Worm (Caenorhabditis elegans) whole organism, midembryonic: Measurements from ENCODE around the gene dct-7.

Source experiments
- cog-1 ChIP-seq: sonication (generic microtip); optimal IDR thresholded peaks from 2 replicates; lab custom pipeline; 2016; ENCODE audit warnings: missing genetic modification characterization, missing compliant biosample characterization
- flt-1 ChIP-seq: fragments of 200-800 bp; sonication (Bioruptor generic); IDR thresholded peaks from 2 replicates; pipeline ENCODE4 v1.3.6; 2022; ENCODE audit warnings: missing genetic modification characterization, missing compliant biosample characterization
- klf-2 ChIP-seq: fragments of 200-800 bp; sonication (Bioruptor generic); conservative IDR thresholded peaks from 2 replicates; pipeline ENCODE4 v1.3.6; 2022; ENCODE audit warnings: missing genetic modification reagents, missing genetic modification characterization, missing compliant biosample characterization
- ref-1 ChIP-seq: fragments of 200-800 bp; sonication (Bioruptor generic); conservative IDR thresholded peaks from 2 replicates; pipeline ENCODE4 v1.3.6; 2022; ENCODE audit warnings: missing genetic modification reagents, missing genetic modification characterization, missing compliant biosample characterization
- ztf-29 ChIP-seq: fragments of 200-800 bp; sonication (Bioruptor generic); IDR thresholded peaks from 2 replicates; pipeline ENCODE4 v1.3.6; 2022; ENCODE audit warnings: missing genetic modification reagents, missing genetic modification characterization, missing compliant biosample characterization

DNA sequence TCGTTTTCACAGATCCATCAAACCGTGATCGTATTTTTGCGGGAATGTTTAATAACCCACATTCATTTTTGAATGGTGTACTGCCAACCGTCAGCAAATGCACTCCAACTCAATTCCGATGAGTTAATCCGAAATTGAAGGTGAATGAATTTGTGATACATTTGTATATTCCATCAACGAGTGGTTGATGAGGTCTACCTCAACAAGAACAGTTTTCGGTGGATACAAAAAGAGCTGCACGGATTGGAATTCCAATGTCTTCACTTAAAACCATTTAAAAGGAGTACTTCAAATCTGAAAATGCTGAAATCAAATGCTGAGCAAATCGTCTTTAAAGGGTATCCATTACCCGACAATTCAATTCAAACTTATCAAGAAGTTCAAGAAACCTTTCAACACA, 1.1 kb downstream of the dct-7 start, which contains the start of gene F15E6.5:
- TF ChIP-seq klf-2 (no peak), cog-1 (tag; lab: Kevin White, UChicago) (no peak), ztf-29 (GFP tag; lab: Robert Waterston, UW) (no peak), flt-1 (no peak), ref-1 (no peak)
